Worm (Caenorhabditis elegans) whole organism, L1 larva: ENCODE data around the gene F21D12.3.

Source experiments
- alr-1 ChIP-seq: fragments of 200-800 bp; sonication (Bioruptor generic); optimal IDR thresholded peaks from 2 replicates; lab custom pipeline; 2018; ENCODE audit warnings: borderline replicate concordance, mild to moderate bottlenecking, missing genetic modification characterization, missing compliant biosample characterization
- aly-2 ChIP-seq: fragments of 150-350 bp; optimal IDR thresholded peaks from 2 replicates; lab custom pipeline; 2014; ENCODE audit warnings: missing biosample characterization, missing genetic modification characterization
- elt-2 ChIP-seq: sonication (generic microtip); optimal IDR thresholded peaks from 2 replicates; lab custom pipeline; 2016; ENCODE audit warnings: missing genetic modification characterization, mild to moderate bottlenecking, inconsistent platforms, missing compliant biosample characterization, missing genetic modification reagents
- lsy-2 ChIP-seq, 2 experiments: fragments of 150-350 bp; optimal IDR thresholded peaks; 2 replicates each; lab custom pipeline; 2014; ENCODE audit warnings: missing biosample characterization in 2 of 2, missing genetic modification characterization in 2 of 2
- nhr-28 ChIP-seq: fragments of 150-350 bp; optimal IDR thresholded peaks from 2 replicates; lab custom pipeline; 2014; ENCODE audit warnings: missing biosample characterization, missing genetic modification characterization
- nhr-90 ChIP-seq: sonication (generic microtip); optimal IDR thresholded peaks from 2 replicates; lab custom pipeline; 2016; ENCODE audit warnings: mild to moderate bottlenecking, missing genetic modification characterization, missing compliant biosample characterization; ENCODE audit not compliant: poor library complexity
- snpc-4 ChIP-seq: fragments of 150-350 bp; optimal IDR thresholded peaks from 2 replicates; lab custom pipeline; 2014; ENCODE audit warnings: missing biosample characterization, missing genetic modification characterization
- swsn-7 ChIP-seq: sonication (generic microtip); optimal IDR thresholded peaks from 2 replicates; lab custom pipeline; 2016; ENCODE audit warnings: missing genetic modification characterization, missing compliant biosample characterization
- ztf-11 ChIP-seq, 2 experiments: sonication (generic microtip); optimal IDR thresholded peaks; 2 replicates each; lab custom pipeline; 2016 to 2017; ENCODE audit warnings: missing genetic modification characterization in 2 of 2, missing biosample characterization in 1 of 2, missing compliant biosample characterization in 1 of 2
- ztf-4 ChIP-seq: fragments of 150-350 bp; optimal IDR thresholded peaks from 2 replicates; lab custom pipeline; 2014; ENCODE audit warnings: missing biosample characterization, missing genetic modification characterization

- no peak for TF ChIP-seq nhr-28 (tag; lab: Kevin White, UChicago)
- TF ChIP-seq ztf-11 (tag; optimal IDR thresholded peaks at IDR 0.05; lab: Kevin White, UChicago) = no peak
- TF ChIP-seq swsn-7 (tag; lab: Kevin White, UChicago) = no peak
- no peak for TF ChIP-seq aly-2 (tag; lab: Kevin White, UChicago)
- TF ChIP-seq alr-1 = no peak
- no peak for TF ChIP-seq ztf-4 (tag; lab: Kevin White, UChicago)
- no peak for TF ChIP-seq snpc-4 (tag; lab: Kevin White, UChicago)
- TF ChIP-seq lsy-2 (tag; optimal IDR thresholded peaks at IDR 0.05; lab: Kevin White, UChicago) = no peak
- TF ChIP-seq elt-2 = no peak
- no peak for TF ChIP-seq nhr-90 (tag; lab: Kevin White, UChicago)
These were observed 4.4 kb downstream of the F21D12.3 start for ce11 chrII:7319471-7319870.
